Worm (Caenorhabditis elegans): ENCODE results near the gene K11D9.3.

Gene K11D9.3

DNA sequence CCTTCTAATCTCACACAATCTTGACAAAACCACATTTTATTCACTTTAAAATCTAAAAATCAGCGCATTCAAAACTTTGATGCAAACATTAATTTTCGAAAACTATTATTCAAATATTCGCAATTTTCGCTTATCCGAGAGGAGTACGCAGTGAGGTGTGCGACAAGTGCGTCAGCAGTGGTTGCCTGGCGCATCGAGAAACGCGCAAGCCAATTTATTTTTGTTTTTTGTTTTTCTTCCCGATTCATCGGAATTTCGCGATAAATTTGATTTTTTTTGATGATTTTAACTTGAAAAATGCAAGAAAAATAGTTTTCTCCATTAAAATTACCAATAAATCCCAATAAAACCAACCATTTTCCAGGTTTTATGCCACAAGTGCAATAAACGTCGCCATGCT is 46.8 kb upstream of the K11D9.3 start, which contains the start of the genes fbxb-85 and hex-3 (continued):
- TF ChIP-seq vab-7 (GFP tag; IDR thresholded peaks at IDR 0.05), result peak; percentile 60; the same call in 1 of the 2 replicates
- peak; percentile 84 for TF ChIP-seq ctbp-1 (GFP tag; IDR thresholded peaks at IDR 0.05)
- TF ChIP-seq dpl-1 (GFP tag; optimal IDR thresholded peaks at IDR 0.05), result peak; percentile 94
- peak; percentile 68; the same call in 1 of the 2 replicates for TF ChIP-seq ZK337.2 (GFP tag; IDR thresholded peaks at IDR 0.05)
- TF ChIP-seq Y105C5A.15 (GFP tag; IDR thresholded peaks at IDR 0.05), result no peak
- peak; percentile 93 for TF ChIP-seq lin-38 (GFP tag; IDR thresholded peaks at IDR 0.05)
- peak; percentile 82 for TF ChIP-seq nhr-77 (tag; optimal IDR thresholded peaks at IDR 0.05)

DNA sequence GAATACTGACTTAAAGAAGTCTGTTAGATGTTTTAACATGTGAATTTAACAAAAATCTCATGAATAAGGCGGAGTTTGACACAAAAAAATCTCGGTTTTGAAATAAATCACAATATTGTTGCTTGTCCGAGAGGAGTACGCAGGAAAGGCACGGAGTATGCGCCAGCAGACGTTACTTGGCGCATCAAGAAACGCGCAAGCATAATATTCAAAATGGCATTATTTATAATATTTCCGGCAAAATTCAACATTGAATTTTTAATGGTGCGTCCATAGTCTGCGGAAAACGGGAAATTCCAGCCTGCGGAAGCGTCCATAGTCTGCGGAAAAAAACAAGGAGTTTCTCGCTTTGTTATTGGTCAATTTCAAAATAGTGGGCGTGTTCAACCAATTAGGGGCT is 42.9 kb upstream of the K11D9.3 start, which contains the start of gene pde-12:
pde-12 (minus strand) TSS at position 148 of the 400 bp plus-strand sequence.
- TF ChIP-seq jun-1 (tag; optimal IDR thresholded peaks at IDR 0.05) (no peak), hmg-1.1 (GFP tag; IDR thresholded peaks at IDR 0.05) (peak; percentile 87), pha-4 (GFP tag; IDR thresholded peaks at IDR 0.05) (peak; percentile 43; the same call in 1 of the 2 replicates), pha-4 (tag; optimal IDR thresholded peaks at IDR 0.05) (no peak), zfp-3 (GFP tag; conservative IDR thresholded peaks at IDR 0.05) (0 out of 2 replicates have a peak, but pooled peaks have one; percentile 45), cey-2 (tag; optimal IDR thresholded peaks at IDR 0.05; ENCODE audit: borderline replicate concordance, insufficient read depth) (no peak), daf-16 (GFP tag; optimal IDR thresholded peaks at IDR 0.05) (peak in 1 of 2 experiments; percentile 33), daf-16 (tag; optimal IDR thresholded peaks at IDR 0.05) (peak; percentile 39), fkh-10 (GFP tag; optimal IDR thresholded peaks at IDR 0.05) (peak; percentile 45), ztf-7 (tag; optimal IDR thresholded peaks at IDR 0.05) (peak; percentile 71), egl-43 (GFP tag; IDR thresholded peaks at IDR 0.05) (no peak), F10B5.3 (tag; optimal IDR thresholded peaks at IDR 0.05) (peak; percentile 62), aha-1 (tag) (peak; percentile 89), sdz-12 (GFP tag; optimal IDR thresholded peaks at IDR 0.05) (no peak), lim-7 (GFP tag; IDR thresholded peaks at IDR 0.05) (no peak), lin-1 (GFP tag; IDR thresholded peaks at IDR 0.05) (peak; percentile 18; the same call in 1 of the 2 replicates), daf-8 (GFP tag; IDR thresholded peaks at IDR 0.05) (no peak), lsy-2 (tag; optimal IDR thresholded peaks at IDR 0.05) (peak; percentile 31 to 93), hif-1 (tag; optimal IDR thresholded peaks at IDR 0.05) (peak in 1 of 2 experiments; percentile 24), tag-97 (GFP tag; IDR thresholded peaks at IDR 0.05) (no peak), skn-1 (tag; optimal IDR thresholded peaks at IDR 0.05) (no peak), nhr-48 (tag; optimal IDR thresholded peaks at IDR 0.05) (peak; percentile 43), mes-2 (tag; optimal IDR thresholded peaks at IDR 0.05; ENCODE audit: poor library complexity, severe bottlenecking) (peak; percentile 96), egl-27 (tag; optimal IDR thresholded peaks at IDR 0.05) (no peak), T20F7.1 (GFP tag; optimal IDR thresholded peaks at IDR 0.05) (peak; percentile 59), dpl-1 (GFP tag; optimal IDR thresholded peaks at IDR 0.05) (peak; percentile 87), ceh-44 (GFP tag; IDR thresholded peaks at IDR 0.05) (no peak), rbr-2 (tag; optimal IDR thresholded peaks at IDR 0.05) (peak; percentile 79), Y105C5A.15 (GFP tag; IDR thresholded peaks at IDR 0.05) (no peak), lin-38 (GFP tag; IDR thresholded peaks at IDR 0.05) (peak; percentile 89), mep-1 (tag; optimal IDR thresholded peaks at IDR 0.05) (peak; percentile 81), zip-2 (tag; optimal IDR thresholded peaks at IDR 0.05) (peak; percentile 80), madf-9 (GFP tag; conservative IDR thresholded peaks at IDR 0.05) (peak; percentile 52; the same call in 1 of the 2 replicates), spr-1 (tag; optimal IDR thresholded peaks at IDR 0.05) (peak; percentile 68), ZK546.5 (tag; optimal IDR thresholded peaks at IDR 0.05) (no peak), nhr-6 (tag; optimal IDR thresholded peaks at IDR 0.05) (peak; percentile 61), lin-13 (GFP tag; optimal IDR thresholded peaks at IDR 0.05) (peak; percentile 33), nhr-10 (tag; optimal IDR thresholded peaks at IDR 0.05) (no peak), nhr-25 (tag; optimal IDR thresholded peaks at IDR 0.05; ENCODE audit: borderline replicate concordance, insufficient read depth) (no peak), zfp-2 (tag; optimal IDR thresholded peaks at IDR 0.05) (peak; percentile 4), hlh-11 (tag; optimal IDR thresholded peaks at IDR 0.05) (no peak), unc-62 (GFP tag; optimal IDR thresholded peaks at IDR 0.05 in 1 of 2) (peak in 1 of 2 experiments; percentile 81), unc-62 (tag; optimal IDR thresholded peaks at IDR 0.05) (no peak), lin-29 (GFP tag; IDR thresholded peaks at IDR 0.05) (0 out of 2 replicates have a peak, but pooled peaks have one; percentile 34), nhr-77 (tag; optimal IDR thresholded peaks at IDR 0.05) (peak; percentile 61), dmd-9 (GFP tag; IDR thresholded peaks at IDR 0.05) (0 out of 2 replicates have a peak, but pooled peaks have one; percentile 52)

All from whole organism, L4 larva.